Worm (Caenorhabditis elegans) whole organism, midembryonic: ENCODE data around the gene Y47D3A.31.
A peak's percentile ranks its signal among the peaks of the same experiment; 100 is the strongest.

ENCODE experiments used
- T22C8.4 ChIP-seq: fragments of 200-800 bp; sonication (Bioruptor generic); IDR thresholded peaks from 2 replicates; pipeline ENCODE4 v1.3.6; 2022; ENCODE audit warnings: missing genetic modification characterization, missing compliant biosample characterization
- cog-1 ChIP-seq: sonication (generic microtip); optimal IDR thresholded peaks from 2 replicates; lab custom pipeline; 2016; ENCODE audit warnings: missing genetic modification characterization, missing compliant biosample characterization
- flt-1 ChIP-seq: fragments of 200-800 bp; sonication (Bioruptor generic); IDR thresholded peaks from 2 replicates; pipeline ENCODE4 v1.3.6; 2022; ENCODE audit warnings: missing genetic modification characterization, missing compliant biosample characterization
- klf-2 ChIP-seq: fragments of 200-800 bp; sonication (Bioruptor generic); conservative IDR thresholded peaks from 2 replicates; pipeline ENCODE4 v1.3.6; 2022; ENCODE audit warnings: missing genetic modification reagents, missing genetic modification characterization, missing compliant biosample characterization
- med-1 ChIP-seq: sonication (generic microtip); optimal IDR thresholded peaks from 2 replicates; lab custom pipeline; 2017; ENCODE audit warnings: missing genetic modification characterization, mild to moderate bottlenecking, missing compliant biosample characterization, antibody characterized with exemption, missing genetic modification reagents; ENCODE audit not compliant: insufficient read depth
- ref-1 ChIP-seq: fragments of 200-800 bp; sonication (Bioruptor generic); conservative IDR thresholded peaks from 2 replicates; pipeline ENCODE4 v1.3.6; 2022; ENCODE audit warnings: missing genetic modification reagents, missing genetic modification characterization, missing compliant biosample characterization
- tab-1 ChIP-seq: fragments of 200-800 bp; sonication (Bioruptor generic); IDR thresholded peaks from 2 replicates; pipeline ENCODE4 v1.3.6; 2022; ENCODE audit warnings: missing genetic modification characterization, missing compliant biosample characterization
- ztf-23 ChIP-seq: fragments of 200-800 bp; sonication (Bioruptor generic); IDR thresholded peaks from 2 replicates; pipeline ENCODE4 v1.3.6; 2022; ENCODE audit warnings: missing genetic modification reagents, missing genetic modification characterization, missing compliant biosample characterization
- ztf-29 ChIP-seq: fragments of 200-800 bp; sonication (Bioruptor generic); IDR thresholded peaks from 2 replicates; pipeline ENCODE4 v1.3.6; 2022; ENCODE audit warnings: missing genetic modification reagents, missing genetic modification characterization, missing compliant biosample characterization

Gene Y47D3A.31

DNA sequence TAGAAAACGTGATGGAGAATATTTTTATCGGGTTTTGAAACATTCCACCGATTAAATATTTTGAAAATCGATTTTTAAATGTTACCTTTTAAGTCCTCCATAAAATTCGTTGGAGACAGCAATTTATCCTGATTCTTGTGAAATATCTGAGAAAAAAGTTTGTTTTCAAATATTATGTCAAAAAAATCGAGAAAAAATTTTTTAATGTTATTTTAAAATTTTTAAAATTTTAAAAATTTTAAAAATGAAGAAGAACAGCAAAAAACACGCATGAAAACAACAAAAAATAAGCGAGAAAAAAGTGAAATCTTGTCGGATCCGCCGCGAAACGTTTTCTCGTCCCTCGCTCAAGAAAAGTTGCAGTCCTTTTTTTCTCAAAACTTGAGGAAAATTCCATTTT lies 29.5 kb downstream of the Y47D3A.31 start, which contains the start of gene Y48A6C.8:
Y48A6C.8 (minus strand) TSS at position 101 of the 400 bp plus-strand sequence.
- TF ChIP-seq cog-1 (tag; lab: Kevin White, UChicago) (no peak), T22C8.4 (GFP tag; lab: Robert Waterston, UW) (no peak), tab-1 (GFP tag; lab: Robert Waterston, UW) (no peak), ztf-23 (GFP tag; lab: Robert Waterston, UW) (no peak), ztf-29 (GFP tag; lab: Robert Waterston, UW) (no peak), med-1 (no peak), ref-1 (GFP tag; lab: Robert Waterston, UW) (no peak), flt-1 (GFP tag; lab: Robert Waterston, UW) (no peak), klf-2 (GFP tag; lab: Robert Waterston, UW) (no peak)

DNA sequence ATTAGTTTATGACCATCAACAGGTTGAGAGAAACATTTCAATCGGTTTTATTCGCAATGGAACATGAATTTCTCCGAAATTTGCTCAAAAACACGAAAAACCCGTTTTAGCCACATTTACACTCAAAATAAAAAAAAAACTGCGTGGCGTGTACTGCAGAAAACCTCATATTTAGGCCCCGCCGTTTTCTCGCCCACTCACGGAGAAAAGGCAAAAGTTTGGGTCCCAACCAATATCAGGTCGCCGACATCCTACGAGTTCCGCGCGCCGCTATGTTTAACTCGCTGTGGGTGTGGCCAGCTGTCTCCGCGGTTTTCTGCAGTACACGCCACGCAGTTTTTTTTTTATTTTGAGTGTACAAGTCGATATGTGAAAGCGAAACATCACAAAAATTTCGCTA lies 33.2 kb downstream of the Y47D3A.31 start:
- TF ChIP-seq flt-1 (GFP tag; lab: Robert Waterston, UW), result 0 out of 2 replicates have a peak, but pooled peaks have one; percentile 15
- TF ChIP-seq ztf-29 (GFP tag; lab: Robert Waterston, UW), result no peak

DNA sequence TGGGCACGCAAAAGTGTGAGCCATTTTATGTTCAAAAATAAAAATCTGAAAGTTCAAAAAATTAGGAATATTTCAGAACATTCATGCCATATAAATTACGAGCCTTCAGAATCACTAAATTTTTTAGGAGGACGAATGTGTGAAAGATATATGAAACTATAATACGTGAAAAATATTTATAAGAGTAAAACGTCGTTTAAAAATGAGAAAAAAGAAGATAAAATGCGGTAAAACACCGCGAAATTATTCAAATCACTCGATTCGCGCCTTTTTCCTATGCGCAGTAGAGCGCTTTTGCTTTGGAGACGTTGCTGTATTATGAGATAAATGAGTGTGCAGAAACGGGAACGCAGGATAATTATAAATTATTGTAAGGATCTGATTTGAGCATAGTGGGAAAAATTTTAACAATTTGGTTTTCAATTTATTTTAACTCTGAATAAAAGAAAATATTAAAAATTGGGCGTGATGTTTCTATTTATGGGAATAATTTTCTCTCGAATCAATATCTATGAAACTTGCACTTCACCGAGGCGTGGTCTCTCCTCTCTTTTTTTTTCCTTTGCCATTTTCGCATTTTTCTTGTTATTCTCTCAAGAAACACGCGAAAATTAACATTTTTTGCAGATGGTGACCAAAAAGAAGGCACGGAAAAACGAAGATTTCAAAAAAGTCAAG lies 37.7 kb downstream of the Y47D3A.31 start, which contains the start of the genes sup-35 and Y48A6C.4:
sup-35 (minus strand) TSS at position 51 of the 678 bp plus-strand sequence.
Y48A6C.4 (plus strand) TSS at position 628 of the 678 bp plus-strand sequence.
- TF ChIP-seq T22C8.4 (GFP tag; lab: Robert Waterston, UW) (no peak), tab-1 (GFP tag; lab: Robert Waterston, UW) (no peak), ref-1 (GFP tag; lab: Robert Waterston, UW) (0 out of 2 replicates have a peak, but pooled peaks have one; percentile 33), flt-1 (GFP tag; lab: Robert Waterston, UW) (0 out of 2 replicates have a peak, but pooled peaks have one; percentile 66), cog-1 (tag; lab: Kevin White, UChicago) (peak; percentile 77), med-1 (no peak), ztf-29 (GFP tag; lab: Robert Waterston, UW) (no peak), ztf-23 (GFP tag; lab: Robert Waterston, UW) (peak; percentile 71), klf-2 (GFP tag; lab: Robert Waterston, UW) (0 out of 2 replicates have a peak, but pooled peaks have one; percentile 57)

DNA sequence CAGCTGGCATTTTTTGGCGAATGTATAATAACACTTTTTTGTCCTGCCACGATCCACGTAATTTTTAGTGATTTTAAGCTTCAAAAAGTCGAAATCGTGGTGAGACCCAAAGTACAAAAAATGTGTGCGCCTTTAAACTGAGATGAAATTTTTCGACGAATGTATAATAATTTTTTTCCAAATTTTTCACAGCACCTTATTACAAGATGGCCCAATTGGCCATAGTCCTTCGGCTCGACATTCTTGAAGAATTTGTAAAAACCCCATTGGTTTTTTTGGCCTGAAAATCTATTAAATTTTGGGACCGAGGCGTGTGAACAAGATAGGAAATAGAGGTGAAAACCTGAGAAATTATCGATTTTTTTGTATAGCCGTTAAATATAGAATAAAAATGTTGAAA lies 41.0 kb downstream of the Y47D3A.31 start:
- TF ChIP-seq T22C8.4 (GFP tag; lab: Robert Waterston, UW) (no peak), ztf-23 (GFP tag; lab: Robert Waterston, UW) (no peak), ztf-29 (GFP tag; lab: Robert Waterston, UW) (no peak), med-1 (no peak), cog-1 (tag; lab: Kevin White, UChicago) (no peak), tab-1 (GFP tag; lab: Robert Waterston, UW) (no peak), klf-2 (GFP tag; lab: Robert Waterston, UW) (no peak), flt-1 (GFP tag; lab: Robert Waterston, UW) (no peak)

DNA sequence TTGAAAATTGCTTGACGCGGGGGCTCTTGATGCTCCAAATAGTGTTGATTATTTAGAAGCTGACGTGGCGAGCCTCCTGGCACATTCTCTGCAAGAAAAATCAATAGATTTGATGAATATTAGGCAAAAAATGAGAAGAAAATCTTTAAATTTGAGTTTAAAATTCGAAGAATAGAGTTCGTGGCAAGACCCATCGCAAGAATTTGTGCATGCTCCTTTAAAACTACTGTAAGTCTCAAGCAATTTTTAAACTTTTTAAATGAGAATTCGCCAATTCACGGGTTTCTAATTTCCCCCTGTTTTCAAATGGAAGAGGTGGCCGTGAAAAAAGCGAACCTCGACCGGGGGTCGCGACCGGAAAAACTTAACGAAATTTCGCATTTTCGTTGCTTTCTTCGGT lies 43.2 kb downstream of the Y47D3A.31 start:
- TF ChIP-seq ref-1 (GFP tag; lab: Robert Waterston, UW) (no peak), ztf-29 (GFP tag; lab: Robert Waterston, UW) (no peak), med-1 (no peak), ztf-23 (GFP tag; lab: Robert Waterston, UW) (no peak), T22C8.4 (GFP tag; lab: Robert Waterston, UW) (no peak)

DNA sequence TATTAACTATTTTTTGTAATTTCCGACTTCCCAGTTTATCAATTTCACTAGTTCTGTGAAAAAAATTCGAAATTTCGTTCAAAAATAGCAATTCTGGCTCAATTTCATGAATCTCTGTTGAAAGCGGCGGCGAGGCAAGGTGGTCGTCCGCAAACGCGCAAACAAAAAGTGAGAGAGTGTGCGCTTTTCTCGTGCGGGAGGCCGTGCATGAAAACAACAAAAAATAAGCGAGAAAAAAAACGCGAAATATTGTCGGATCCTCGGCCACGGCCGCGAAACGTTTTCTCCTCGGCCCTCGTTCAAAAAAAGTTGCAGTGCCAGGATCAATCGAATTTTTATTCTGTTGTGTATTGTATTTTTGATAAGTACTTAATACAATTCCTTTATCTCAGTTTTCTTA lies 44.3 kb downstream of the Y47D3A.31 start:
- TF ChIP-seq ztf-23 (GFP tag; lab: Robert Waterston, UW) (0 out of 2 replicates have a peak, but pooled peaks have one; percentile 61), klf-2 (GFP tag; lab: Robert Waterston, UW) (0 out of 2 replicates have a peak, but pooled peaks have one; percentile 13), T22C8.4 (GFP tag; lab: Robert Waterston, UW) (no peak), ztf-29 (GFP tag; lab: Robert Waterston, UW) (no peak), ref-1 (GFP tag; lab: Robert Waterston, UW) (no peak), flt-1 (GFP tag; lab: Robert Waterston, UW) (no peak), cog-1 (tag; lab: Kevin White, UChicago) (no peak), med-1 (no peak), tab-1 (GFP tag; lab: Robert Waterston, UW) (no peak)

DNA sequence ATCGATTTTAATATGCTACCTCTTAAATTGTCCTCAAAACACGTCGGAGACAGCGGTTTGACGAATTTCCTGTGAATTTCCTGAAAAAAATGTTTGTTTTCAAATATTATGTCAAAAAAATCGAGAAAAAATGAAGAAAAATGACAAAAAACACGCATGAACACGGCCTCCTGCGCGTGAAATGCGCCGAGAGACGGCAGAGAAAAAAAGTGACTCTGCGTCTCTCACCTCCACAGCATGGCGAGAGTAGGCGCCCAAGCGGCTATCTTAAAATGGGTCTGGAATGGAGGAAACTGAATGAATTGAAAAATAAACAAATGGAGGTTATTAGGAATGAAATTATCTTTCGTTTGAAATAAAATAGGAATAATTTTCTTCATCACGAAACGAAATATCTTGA lies 46.2 kb downstream of the Y47D3A.31 start:
- TF ChIP-seq T22C8.4 (GFP tag; lab: Robert Waterston, UW) (0 out of 2 replicates have a peak, but pooled peaks have one; percentile 5), flt-1 (GFP tag; lab: Robert Waterston, UW) (peak; percentile 42; the same call in 1 of the 2 replicates), tab-1 (GFP tag; lab: Robert Waterston, UW) (no peak), ref-1 (GFP tag; lab: Robert Waterston, UW) (no peak), klf-2 (GFP tag; lab: Robert Waterston, UW) (no peak), med-1 (no peak), ztf-23 (GFP tag; lab: Robert Waterston, UW) (0 out of 2 replicates have a peak, but pooled peaks have one; percentile 40), cog-1 (tag; lab: Kevin White, UChicago) (no peak), ztf-29 (GFP tag; lab: Robert Waterston, UW) (no peak)

DNA sequence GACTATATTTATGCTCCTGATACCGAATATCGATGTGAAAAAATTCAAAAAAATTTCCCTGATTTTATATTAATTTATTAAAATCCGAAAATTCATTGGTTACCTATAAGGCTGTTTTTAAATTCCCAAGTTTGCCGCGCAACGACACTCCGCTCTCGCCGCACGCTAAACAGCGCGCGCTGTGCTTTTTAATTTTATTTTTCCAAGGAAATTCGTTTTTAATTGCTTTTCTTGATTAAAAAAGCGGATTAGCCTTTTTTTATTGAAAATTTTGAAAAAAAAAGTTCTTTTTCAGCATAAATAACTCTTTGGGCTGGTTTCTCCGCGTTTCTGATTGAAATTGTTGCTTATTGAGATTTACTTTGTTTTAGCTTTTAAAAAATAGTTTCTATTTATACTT lies 49.7 kb downstream of the Y47D3A.31 start:
- no peak for TF ChIP-seq ztf-29 (GFP tag; lab: Robert Waterston, UW)
- no peak for TF ChIP-seq ref-1 (GFP tag; lab: Robert Waterston, UW)
- no peak for TF ChIP-seq ztf-23 (GFP tag; lab: Robert Waterston, UW)
- no peak for TF ChIP-seq T22C8.4 (GFP tag; lab: Robert Waterston, UW)
- no peak for TF ChIP-seq klf-2 (GFP tag; lab: Robert Waterston, UW)
- TF ChIP-seq med-1, result no peak
- TF ChIP-seq cog-1 (tag; lab: Kevin White, UChicago), result no peak
- no peak for TF ChIP-seq tab-1 (GFP tag; lab: Robert Waterston, UW)
- no peak for TF ChIP-seq flt-1 (GFP tag; lab: Robert Waterston, UW)
